Worm (Caenorhabditis elegans) whole organism, L4 larva: Measurements from ENCODE around the gene W09D6.1.

Experiments
- F26F4.8 ChIP-seq: fragments of 200-800 bp; sonication (Bioruptor generic); conservative IDR thresholded peaks from 2 replicates; pipeline ENCODE4 v1.3.6; 2022; ENCODE audit warnings: missing genetic modification characterization, missing compliant biosample characterization
- F37D6.2 ChIP-seq: sonication (generic microtip); optimal IDR thresholded peaks from 2 replicates; lab custom pipeline; 2016; ENCODE audit warnings: mild to moderate bottlenecking, missing genetic modification characterization, missing compliant biosample characterization
- F44E2.7 ChIP-seq: fragments of 200-800 bp; sonication (Bioruptor generic); IDR thresholded peaks from 2 replicates; pipeline ENCODE4 v2.1.2; 2022; ENCODE audit warnings: missing genetic modification characterization, missing compliant biosample characterization
- T20F7.1 ChIP-seq: fragments of 200-800 bp; sonication (Bioruptor generic); optimal IDR thresholded peaks from 2 replicates; lab custom pipeline; 2018; ENCODE audit warnings: mild to moderate bottlenecking, missing genetic modification characterization, missing compliant biosample characterization
- T26A8.4 ChIP-seq: fragments of 200-800 bp; sonication (Bioruptor generic); IDR thresholded peaks from 2 replicates; pipeline ENCODE4 v1.3.6; 2022; ENCODE audit warnings: missing genetic modification characterization, missing compliant biosample characterization
- Y105C5A.15 ChIP-seq: fragments of 200-800 bp; sonication (Bioruptor generic); IDR thresholded peaks from 2 replicates; pipeline ENCODE4 v1.3.6; 2022; ENCODE audit warnings: missing genetic modification characterization, missing compliant biosample characterization
- Y5F2A.4 ChIP-seq: fragments of 200-800 bp; sonication (Bioruptor generic); optimal IDR thresholded peaks from 2 replicates; lab custom pipeline; 2018; ENCODE audit warnings: mild to moderate bottlenecking, missing genetic modification characterization, missing compliant biosample characterization
- Y75B8A.6 ChIP-seq: fragments of 200-800 bp; sonication (Bioruptor generic); IDR thresholded peaks from 2 replicates; pipeline ENCODE4 v1.3.6; 2022; ENCODE audit warnings: missing genetic modification reagents, missing genetic modification characterization, missing compliant biosample characterization
- ZK546.5 ChIP-seq, 2 experiments: sonication (generic microtip); optimal IDR thresholded peaks; 2 replicates each; lab custom pipeline; 2017; ENCODE audit warnings: missing biosample characterization in 2 of 2, missing genetic modification characterization in 2 of 2
- aly-2 ChIP-seq: sonication (generic microtip); optimal IDR thresholded peaks from 2 replicates; lab custom pipeline; 2018; ENCODE audit warnings: missing biosample characterization, missing genetic modification characterization
- ceh-20 ChIP-seq: fragments of 200-800 bp; sonication (Bioruptor generic); IDR thresholded peaks from 2 replicates; pipeline ENCODE4 v1.3.6; 2022; ENCODE audit warnings: missing genetic modification reagents, missing genetic modification characterization, missing compliant biosample characterization
- ceh-28 ChIP-seq: fragments of 150-350 bp; optimal IDR thresholded peaks from 2 replicates; lab custom pipeline; 2014; ENCODE audit warnings: missing biosample characterization, missing genetic modification reagents, missing genetic modification characterization
- ces-1 ChIP-seq: fragments of 150-350 bp; sonication (generic microtip); optimal IDR thresholded peaks from 4 replicates; lab custom pipeline; 2014; ENCODE audit warnings: missing biosample characterization, missing genetic modification reagents, missing genetic modification characterization
- ctbp-1 ChIP-seq: fragments of 200-800 bp; sonication (Bioruptor generic); IDR thresholded peaks from 2 replicates; pipeline ENCODE4 v1.3.6; 2022; ENCODE audit warnings: missing genetic modification reagents, missing genetic modification characterization, missing compliant biosample characterization
- daf-16 ChIP-seq, 3 experiments: sonication (generic microtip); optimal IDR thresholded peaks; 2 replicates each; lab custom pipeline; 2016 to 2017; ENCODE audit warnings: missing genetic modification characterization in 3 of 3, missing genetic modification reagents in 3 of 3, mild to moderate bottlenecking in 2 of 3, missing compliant biosample characterization in 2 of 3, missing biosample characterization in 1 of 3, moderate library complexity in 1 of 3
- daf-19 ChIP-seq: fragments of 200-800 bp; sonication (Bioruptor generic); conservative IDR thresholded peaks from 2 replicates; pipeline ENCODE4 v1.3.6; 2022; ENCODE audit warnings: missing genetic modification characterization, missing compliant biosample characterization
- daf-8 ChIP-seq: fragments of 200-800 bp; sonication (Bioruptor generic); IDR thresholded peaks from 2 replicates; pipeline ENCODE4 v1.3.6; 2022; ENCODE audit warnings: missing genetic modification characterization, missing compliant biosample characterization
- dmd-6 ChIP-seq: fragments of 200-800 bp; sonication (Bioruptor generic); IDR thresholded peaks from 2 replicates; pipeline ENCODE4 v1.3.6; 2022; ENCODE audit warnings: missing genetic modification reagents, missing genetic modification characterization, missing compliant biosample characterization
- dmd-9 ChIP-seq: fragments of 200-800 bp; sonication (Bioruptor generic); IDR thresholded peaks from 2 replicates; pipeline ENCODE4 v1.3.6; 2022; ENCODE audit warnings: missing genetic modification reagents, missing genetic modification characterization, missing compliant biosample characterization
- egl-27 ChIP-seq: sonication (generic microtip); optimal IDR thresholded peaks from 3 replicates; lab custom pipeline; 2017; ENCODE audit warnings: missing biosample characterization, missing genetic modification reagents, missing genetic modification characterization
- hlh-11 ChIP-seq: fragments of 200-800 bp; sonication (Bioruptor generic); optimal IDR thresholded peaks from 2 replicates; lab custom pipeline; 2018; ENCODE audit warnings: mild to moderate bottlenecking, missing genetic modification characterization, missing compliant biosample characterization
- hlh-30 ChIP-seq: sonication (generic microtip); optimal IDR thresholded peaks from 2 replicates; lab custom pipeline; 2017; ENCODE audit warnings: antibody characterized with exemption, mild to moderate bottlenecking, missing genetic modification characterization, missing compliant biosample characterization; ENCODE audit not compliant: insufficient read depth
- jun-1 ChIP-seq: fragments of 150-350 bp; optimal IDR thresholded peaks from 2 replicates; lab custom pipeline; 2014; ENCODE audit warnings: missing biosample characterization, missing genetic modification reagents, missing genetic modification characterization
- lim-7 ChIP-seq: fragments of 200-800 bp; sonication (Bioruptor generic); IDR thresholded peaks from 2 replicates; pipeline ENCODE4 v1.3.6; 2022; ENCODE audit warnings: missing genetic modification characterization, missing compliant biosample characterization
- lin-29 ChIP-seq: fragments of 200-800 bp; sonication (Bioruptor generic); IDR thresholded peaks from 2 replicates; pipeline ENCODE4 v1.3.6; 2022; ENCODE audit warnings: missing genetic modification reagents, missing genetic modification characterization, missing compliant biosample characterization
- lin-38 ChIP-seq: fragments of 200-800 bp; sonication (Bioruptor generic); IDR thresholded peaks from 2 replicates; pipeline ENCODE4 v1.3.6; 2022; ENCODE audit warnings: missing genetic modification reagents, missing genetic modification characterization, missing compliant biosample characterization
- lin-39 ChIP-seq: fragments of 150-350 bp; optimal IDR thresholded peaks from 2 replicates; lab custom pipeline; 2014; ENCODE audit warnings: missing biosample characterization, missing genetic modification reagents, missing genetic modification characterization
- lsy-2 ChIP-seq, 2 experiments: fragments of 150-350 bp in 1 of 2; sonication (generic microtip) in 1 of 2; optimal IDR thresholded peaks; 2 replicates each; lab custom pipeline; 2014 to 2017; ENCODE audit warnings: missing biosample characterization in 2 of 2, missing genetic modification characterization in 2 of 2
- madf-5 ChIP-seq, 2 experiments: fragments of 200-800 bp; sonication (Bioruptor generic); IDR thresholded peaks; 2 replicates each; pipeline ENCODE4 v1.3.6; 2022; ENCODE audit warnings: missing compliant biosample characterization in 2 of 2, missing genetic modification characterization in 2 of 2
- mes-2 ChIP-seq: sonication (generic microtip); optimal IDR thresholded peaks from 2 replicates; lab custom pipeline; 2016; ENCODE audit warnings: missing genotype, mild to moderate bottlenecking, missing genetic modification characterization, missing compliant biosample characterization; ENCODE audit not compliant: poor library complexity, severe bottlenecking
- mxl-3 ChIP-seq: fragments of 200-800 bp; sonication (Bioruptor generic); optimal IDR thresholded peaks from 2 replicates; lab custom pipeline; 2018; ENCODE audit warnings: mild to moderate bottlenecking, missing genetic modification characterization, missing compliant biosample characterization
- nhr-102 ChIP-seq: sonication (generic microtip); optimal IDR thresholded peaks from 2 replicates; lab custom pipeline; 2016; ENCODE audit warnings: mild to moderate bottlenecking, missing genetic modification characterization, moderate library complexity, missing compliant biosample characterization
- nhr-237 ChIP-seq: sonication (generic microtip); optimal IDR thresholded peaks from 2 replicates; lab custom pipeline; 2017; ENCODE audit warnings: missing biosample characterization, missing genetic modification characterization
- nhr-25 ChIP-seq: sonication (generic microtip); optimal IDR thresholded peaks from 2 replicates; lab custom pipeline; 2017; ENCODE audit warnings: missing genetic modification characterization, mild to moderate bottlenecking, missing compliant biosample characterization, antibody characterized with exemption, moderate library complexity, borderline replicate concordance; ENCODE audit not compliant: insufficient read depth
- nhr-28 ChIP-seq: fragments of 150-350 bp; optimal IDR thresholded peaks from 2 replicates; lab custom pipeline; 2014; ENCODE audit warnings: missing biosample characterization, missing genetic modification characterization
- nhr-42 ChIP-seq: fragments of 200-800 bp; sonication (Bioruptor generic); IDR thresholded peaks from 2 replicates; pipeline ENCODE4 v1.3.6; 2022; ENCODE audit warnings: missing genetic modification characterization, missing compliant biosample characterization
- nhr-6 ChIP-seq: fragments of 150-350 bp; optimal IDR thresholded peaks from 2 replicates; lab custom pipeline; 2014; ENCODE audit warnings: missing biosample characterization, missing genetic modification characterization
- nhr-76 ChIP-seq: fragments of 150-350 bp; optimal IDR thresholded peaks from 2 replicates; lab custom pipeline; 2014; ENCODE audit warnings: missing biosample characterization, missing genetic modification characterization
- pha-4 ChIP-seq, 2 experiments: fragments of 150-350 bp in 1 of 2; fragments of 200-800 bp in 1 of 2; sonication (Bioruptor generic) in 1 of 2; IDR thresholded peaks in 1 of 2; optimal IDR thresholded peaks in 1 of 2; 2 replicates each; pipeline versions ENCODE4 v1.3.6 to Lab custom; 2014 to 2022; ENCODE audit warnings: missing genetic modification characterization in 2 of 2, missing genetic modification reagents in 2 of 2, missing biosample characterization in 1 of 2, missing compliant biosample characterization in 1 of 2
- pqm-1 ChIP-seq: sonication (generic microtip); optimal IDR thresholded peaks from 2 replicates; lab custom pipeline; 2017; ENCODE audit warnings: missing biosample characterization, missing genetic modification characterization
- rbr-2 ChIP-seq: sonication (generic microtip); optimal IDR thresholded peaks from 2 replicates; lab custom pipeline; 2016; ENCODE audit warnings: missing genotype, missing genetic modification characterization, missing compliant biosample characterization
- saeg-2 ChIP-seq: fragments of 200-800 bp; sonication (Bioruptor generic); IDR thresholded peaks from 2 replicates; pipeline ENCODE4 v1.3.6; 2022; ENCODE audit warnings: missing genetic modification reagents, missing genetic modification characterization, missing compliant biosample characterization
- sdz-12 ChIP-seq: fragments of 200-800 bp; sonication (Bioruptor generic); optimal IDR thresholded peaks from 2 replicates; lab custom pipeline; 2018; ENCODE audit warnings: mild to moderate bottlenecking, missing genetic modification characterization, missing compliant biosample characterization
- skn-1 ChIP-seq: fragments of 150-350 bp; optimal IDR thresholded peaks from 2 replicates; lab custom pipeline; 2014; ENCODE audit warnings: missing biosample characterization, missing genetic modification characterization
- snpc-4 ChIP-seq: fragments of 150-350 bp; optimal IDR thresholded peaks from 2 replicates; lab custom pipeline; 2014; ENCODE audit warnings: missing biosample characterization, missing genetic modification characterization
- spr-1 ChIP-seq: sonication (generic microtip); optimal IDR thresholded peaks from 2 replicates; lab custom pipeline; 2016; ENCODE audit warnings: mild to moderate bottlenecking, missing genetic modification characterization, missing compliant biosample characterization
- tag-97 ChIP-seq: fragments of 200-800 bp; sonication (Bioruptor generic); IDR thresholded peaks from 2 replicates; pipeline ENCODE4 v1.3.6; 2022; ENCODE audit warnings: missing genetic modification characterization, missing compliant biosample characterization
- unc-39 ChIP-seq: sonication (generic microtip); optimal IDR thresholded peaks from 2 replicates; lab custom pipeline; 2017; ENCODE audit warnings: missing biosample characterization, missing genetic modification characterization
- unc-62 ChIP-seq, 3 experiments: fragments of 150-350 bp in 1 of 3; sonication (generic microtip); optimal IDR thresholded peaks in 2 of 3; peaks in 1 of 3; 1 replicate in 1 of 3; 2 replicates in 2 of 3; lab custom pipeline; 2014 to 2017; ENCODE audit warnings: missing biosample characterization in 3 of 3, missing genetic modification characterization in 3 of 3, missing genetic modification reagents in 3 of 3, missing genotype in 1 of 3
- zip-2 ChIP-seq: fragments of 150-350 bp; optimal IDR thresholded peaks from 2 replicates; lab custom pipeline; 2014; ENCODE audit warnings: missing biosample characterization, missing genetic modification characterization

The W09D6.1 gene

ce11 chrIII:11087442-11087841 is 18.8 kb downstream of the W09D6.1 start (continued):
- no peak for TF ChIP-seq mes-2 (tag; lab: Kevin White, UChicago)
- no peak for TF ChIP-seq lin-39 (tag; lab: Kevin White, UChicago)
- no peak for TF ChIP-seq nhr-76 (tag; lab: Kevin White, UChicago)
- TF ChIP-seq aly-2 (tag; lab: Kevin White, UChicago), result no peak
- TF ChIP-seq snpc-4 (tag; lab: Kevin White, UChicago), result no peak
- no peak for TF ChIP-seq zip-2
- TF ChIP-seq daf-19 (GFP tag; lab: Robert Waterston, UW), result no peak
- TF ChIP-seq lim-7 (GFP tag; lab: Robert Waterston, UW), result no peak
- no peak for TF ChIP-seq skn-1 (tag; lab: Kevin White, UChicago)
- no peak for TF ChIP-seq nhr-25 (tag; lab: Kevin White, UChicago)
- no peak for TF ChIP-seq egl-27 (tag; lab: Kevin White, UChicago)
- TF ChIP-seq ceh-20 (GFP tag; lab: Robert Waterston, UW), result no peak
- TF ChIP-seq dmd-6 (GFP tag; lab: Robert Waterston, UW), result peak; percentile 75
- TF ChIP-seq F44E2.7, result no peak
- no peak for TF ChIP-seq nhr-237
- TF ChIP-seq nhr-6 (tag; lab: Kevin White, UChicago), result no peak
- TF ChIP-seq mxl-3 (GFP tag; lab: Kevin White, UChicago), result peak; percentile 82
- no peak for TF ChIP-seq unc-39 (tag; lab: Kevin White, UChicago)
- no peak for TF ChIP-seq sdz-12 (GFP tag; lab: Kevin White, UChicago)
- TF ChIP-seq ctbp-1 (GFP tag; lab: Robert Waterston, UW), result no peak
- no peak for TF ChIP-seq dmd-9 (GFP tag; lab: Robert Waterston, UW)
- 0 out of 2 replicates have a peak, but pooled peaks have one; percentile 11 for TF ChIP-seq lin-38 (GFP tag; lab: Robert Waterston, UW)
- TF ChIP-seq daf-16 (GFP tag; optimal IDR thresholded peaks at IDR 0.05; lab: Kevin White, UChicago), result no peak
- peak; percentile 53 for TF ChIP-seq daf-16 (tag; optimal IDR thresholded peaks at IDR 0.05; lab: Kevin White, UChicago)
- peak in 1 of 2 experiments; percentile 91 for TF ChIP-seq unc-62 (GFP tag; optimal IDR thresholded peaks at IDR 0.05 in 1 of 2; lab: Kevin White, UChicago)
- no peak for TF ChIP-seq unc-62 (tag; optimal IDR thresholded peaks at IDR 0.05; lab: Kevin White, UChicago)
- TF ChIP-seq Y105C5A.15 (GFP tag; lab: Robert Waterston, UW), result no peak
- no peak for TF ChIP-seq lin-29 (GFP tag; lab: Robert Waterston, UW)
- TF ChIP-seq nhr-28, result peak; percentile 67
- no peak for TF ChIP-seq daf-8 (GFP tag; lab: Robert Waterston, UW)
- TF ChIP-seq ceh-28 (tag; lab: Kevin White, UChicago), result no peak
- TF ChIP-seq Y5F2A.4 (GFP tag; lab: Kevin White, UChicago), result no peak
- peak; percentile 80 for TF ChIP-seq pqm-1 (tag; lab: Kevin White, UChicago)
- TF ChIP-seq nhr-42 (GFP tag; lab: Robert Waterston, UW), result no peak
- no peak for TF ChIP-seq hlh-30 (tag; lab: Kevin White, UChicago)
- TF ChIP-seq hlh-11 (tag; lab: Kevin White, UChicago), result peak; percentile 75
- TF ChIP-seq jun-1 (tag; lab: Kevin White, UChicago), result no peak
- no peak for TF ChIP-seq spr-1 (tag; lab: Kevin White, UChicago)
- no peak for TF ChIP-seq saeg-2 (GFP tag; lab: Robert Waterston, UW)
- no peak for TF ChIP-seq ces-1 (GFP tag; lab: Kevin White, UChicago)
- TF ChIP-seq F26F4.8 (GFP tag; lab: Robert Waterston, UW), result no peak
- no peak for TF ChIP-seq ZK546.5 (tag; optimal IDR thresholded peaks at IDR 0.05; lab: Kevin White, UChicago)
- TF ChIP-seq Y75B8A.6, result no peak
- no peak for TF ChIP-seq rbr-2 (tag; lab: Kevin White, UChicago)
- no peak for TF ChIP-seq T26A8.4 (GFP tag; lab: Robert Waterston, UW)
- no peak for TF ChIP-seq T20F7.1 (GFP tag; lab: Kevin White, UChicago)
- no peak for TF ChIP-seq nhr-102 (tag; lab: Kevin White, UChicago)
- peak in 1 of 2 experiments; percentile 8 for TF ChIP-seq lsy-2 (tag; optimal IDR thresholded peaks at IDR 0.05; lab: Kevin White, UChicago)
- no peak for TF ChIP-seq tag-97 (GFP tag; lab: Robert Waterston, UW)
- no peak for TF ChIP-seq pha-4 (GFP tag; IDR thresholded peaks at IDR 0.05; lab: Robert Waterston, UW)
- TF ChIP-seq pha-4 (tag; optimal IDR thresholded peaks at IDR 0.05; lab: Kevin White, UChicago), result no peak
- no peak for TF ChIP-seq F37D6.2 (tag; lab: Kevin White, UChicago)
- no peak for TF ChIP-seq madf-5 (GFP tag; IDR thresholded peaks at IDR 0.05; lab: Robert Waterston, UW)
